Fruit fly (Drosophila melanogaster): ENCODE measurements around the gene homer.

homer gene

DNA sequence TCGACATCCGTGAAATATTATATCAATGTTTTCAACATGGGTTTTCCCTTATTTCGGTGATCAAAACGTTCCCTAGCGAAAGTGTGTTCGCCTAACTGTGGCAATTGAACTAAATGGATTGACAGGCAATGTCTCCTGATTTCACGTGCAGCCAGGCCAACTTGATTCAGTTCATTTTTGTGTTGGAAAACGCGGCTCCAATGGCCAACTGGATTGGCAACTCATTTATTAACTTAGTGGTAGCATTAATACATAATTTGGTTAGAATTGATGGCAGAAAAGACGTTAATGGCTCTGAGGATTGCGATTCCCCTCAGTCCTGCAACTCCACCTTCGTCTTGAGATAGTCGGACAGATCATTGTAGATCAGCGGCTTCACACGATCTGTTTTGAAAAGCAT, 36.5 kb downstream of the homer start, which contains the start of gene CG11327:
TSS of gene CG11327 (minus strand) at position 101 of the 400 bp plus-strand sequence.
- TF ChIP-seq dmrt93B (GFP tag; optimal IDR thresholded peaks at IDR 0.05) (no peak), OdsH (GFP tag; optimal IDR thresholded peaks at IDR 0.05) (no peak), Rel (GFP tag; optimal IDR thresholded peaks at IDR 0.05) (no peak), Rel (tag; optimal IDR thresholded peaks at IDR 0.05) (no peak), Vsx2 (GFP tag; optimal IDR thresholded peaks at IDR 0.05; ENCODE audit: partially characterized antibody) (no peak), Jra (GFP tag; optimal IDR thresholded peaks at IDR 0.05) (no peak), rgr (GFP tag; optimal IDR thresholded peaks at IDR 0.05) (no peak), psq (GFP tag; optimal IDR thresholded peaks at IDR 0.05) (no peak), N (GFP tag; optimal IDR thresholded peaks at IDR 0.05) (no peak), Dif (GFP tag; optimal IDR thresholded peaks at IDR 0.05; ENCODE audit: partially characterized antibody) (no peak), lola (GFP tag; optimal IDR thresholded peaks at IDR 0.05) (no peak), Dfd (GFP tag; optimal IDR thresholded peaks at IDR 0.05) (no peak), Myc (optimal IDR thresholded peaks at IDR 0.05) (no peak), GATAd (GFP tag; optimal IDR thresholded peaks at IDR 0.05) (no peak), brk (GFP tag; optimal IDR thresholded peaks at IDR 0.05) (no peak), Sp1 (GFP tag; optimal IDR thresholded peaks at IDR 0.05) (no peak), dsf (GFP tag; optimal IDR thresholded peaks at IDR 0.05; ENCODE audit: borderline replicate concordance) (no peak), Hr83 (GFP tag; optimal IDR thresholded peaks at IDR 0.05; ENCODE audit: poor library complexity, severe bottlenecking) (no peak), woc (GFP tag; optimal IDR thresholded peaks at IDR 0.05) (no peak)

DNA sequence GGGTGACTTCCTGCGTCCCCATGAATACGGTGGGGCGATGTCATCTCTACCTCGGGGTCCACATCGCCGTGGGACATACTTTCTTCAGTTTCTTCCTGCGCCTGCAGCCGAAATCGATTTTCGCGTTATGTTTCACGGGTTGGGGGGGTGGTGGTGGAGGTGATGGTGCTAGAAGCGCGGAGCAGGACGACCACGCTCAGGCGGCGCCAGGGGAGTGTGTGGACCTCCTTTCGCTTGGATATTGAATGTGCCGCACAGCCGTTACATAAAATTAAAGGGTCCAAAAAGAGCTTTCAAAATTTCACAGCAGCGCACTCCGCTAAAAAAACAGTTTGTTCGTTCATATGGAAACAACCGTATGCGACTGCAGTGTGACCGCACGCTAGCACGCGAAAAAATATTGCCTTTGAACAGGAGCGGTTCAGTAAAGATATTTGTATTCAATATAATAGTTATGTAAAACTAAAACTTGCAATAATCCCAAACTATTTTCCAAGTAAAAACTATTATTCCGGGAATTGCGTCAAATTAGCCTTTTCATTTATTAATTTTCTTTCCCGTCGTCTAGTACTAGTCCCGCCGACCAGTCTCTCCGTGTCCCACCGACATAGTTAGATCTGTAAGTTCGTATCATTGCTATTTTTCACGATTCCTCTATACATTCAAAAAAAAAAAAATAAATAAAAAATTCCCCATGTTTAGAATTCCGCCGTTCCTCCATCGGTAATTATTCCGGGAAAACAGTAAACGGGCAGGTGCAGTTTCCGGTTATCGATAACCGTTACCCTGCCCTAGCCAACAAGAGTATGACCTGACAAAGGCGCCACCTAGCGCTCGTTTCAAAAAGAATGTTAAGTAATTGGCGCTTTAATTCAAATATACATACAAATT, 38.9 kb downstream of the homer start, which contains the start of gene Nhe3:
TSS of gene Nhe3 (minus strand) at position 373 of the 891 bp plus-strand sequence.
- peak; percentile 86 for TF ChIP-seq sv (GFP tag; optimal IDR thresholded peaks at IDR 0.05)
- TF ChIP-seq dsf (GFP tag; optimal IDR thresholded peaks at IDR 0.05; ENCODE audit: borderline replicate concordance): peak; percentile 37
- TF ChIP-seq psq (GFP tag; optimal IDR thresholded peaks at IDR 0.05): peak; percentile 63
- peak; percentile 61 for TF ChIP-seq jim (GFP tag; optimal IDR thresholded peaks at IDR 0.05)
- TF ChIP-seq Dif (GFP tag; optimal IDR thresholded peaks at IDR 0.05; ENCODE audit: partially characterized antibody): no peak
- peak in 1 of 2 experiments; percentile 84 for TF ChIP-seq foxo (GFP tag; optimal IDR thresholded peaks at IDR 0.05)
- TF ChIP-seq CrebA (GFP tag; optimal IDR thresholded peaks at IDR 0.05; ENCODE audit: borderline replicate concordance): no peak
- peak; percentile 82 for TF ChIP-seq OdsH (GFP tag; optimal IDR thresholded peaks at IDR 0.05)
- TF ChIP-seq Rel (GFP tag; optimal IDR thresholded peaks at IDR 0.05): no peak
- TF ChIP-seq Rel (tag; optimal IDR thresholded peaks at IDR 0.05): peak; percentile 46
- TF ChIP-seq GATAd (GFP tag; optimal IDR thresholded peaks at IDR 0.05): no peak
- no peak for TF ChIP-seq dl (GFP tag; optimal IDR thresholded peaks at IDR 0.05; ENCODE audit: insufficient read depth in 1 of 2, partially characterized antibody in 2 of 2)
- TF ChIP-seq ey (GFP tag; optimal IDR thresholded peaks at IDR 0.05): peak; percentile 82
- TF ChIP-seq woc (GFP tag; optimal IDR thresholded peaks at IDR 0.05): peak; percentile 76
- TF ChIP-seq Vsx2 (GFP tag; optimal IDR thresholded peaks at IDR 0.05; ENCODE audit: partially characterized antibody): peak; percentile 32
- no peak for TF ChIP-seq Abd-B (GFP tag; optimal IDR thresholded peaks at IDR 0.05)
- no peak for TF ChIP-seq Mio (GFP tag; optimal IDR thresholded peaks at IDR 0.05)
- no peak for TF ChIP-seq CG32264 (GFP tag; optimal IDR thresholded peaks at IDR 0.05)
- peak; percentile 68 for TF ChIP-seq Jra (GFP tag; optimal IDR thresholded peaks at IDR 0.05)
- peak; percentile 44 for TF ChIP-seq Hr83 (GFP tag; optimal IDR thresholded peaks at IDR 0.05; ENCODE audit: poor library complexity, severe bottlenecking)
- peak; percentile 2 for TF ChIP-seq dmrt93B (GFP tag; optimal IDR thresholded peaks at IDR 0.05)
- no peak for TF ChIP-seq lola (GFP tag; optimal IDR thresholded peaks at IDR 0.05)
- TF ChIP-seq sage (GFP tag; optimal IDR thresholded peaks at IDR 0.05): peak; percentile 24
- peak; percentile 42 for TF ChIP-seq fru (GFP tag; optimal IDR thresholded peaks at IDR 0.05)
- TF ChIP-seq Sp1 (GFP tag; optimal IDR thresholded peaks at IDR 0.05): peak; percentile 72
- no peak for TF ChIP-seq tai (GFP tag; optimal IDR thresholded peaks at IDR 0.05)
- no peak for TF ChIP-seq pan (optimal IDR thresholded peaks at IDR 0.05)
- peak; percentile 78 for TF ChIP-seq rgr (GFP tag; optimal IDR thresholded peaks at IDR 0.05)
- TF ChIP-seq brk (GFP tag; optimal IDR thresholded peaks at IDR 0.05): no peak
- no peak for TF ChIP-seq usp (GFP tag; optimal IDR thresholded peaks at IDR 0.05)
- peak; percentile 85 for TF ChIP-seq h (GFP tag; optimal IDR thresholded peaks at IDR 0.05)
- TF ChIP-seq br (GFP tag; optimal IDR thresholded peaks at IDR 0.05): peak; percentile 80
- TF ChIP-seq CG9705 (GFP tag; optimal IDR thresholded peaks at IDR 0.05): peak; percentile 53
- peak; percentile 75 for TF ChIP-seq Hnf4 (GFP tag; optimal IDR thresholded peaks at IDR 0.05)
- TF ChIP-seq HLH106 (tag; optimal IDR thresholded peaks at IDR 0.05): peak; percentile 77
- no peak for TF ChIP-seq Hr78 (GFP tag; optimal IDR thresholded peaks at IDR 0.05)
- no peak for TF ChIP-seq N (GFP tag; optimal IDR thresholded peaks at IDR 0.05)
- TF ChIP-seq Dfd (GFP tag; optimal IDR thresholded peaks at IDR 0.05): no peak
- TF ChIP-seq Myc (optimal IDR thresholded peaks at IDR 0.05): no peak

Measured in whole organism, wandering third instar larva.